Worm (Caenorhabditis elegans) whole organism, L1 larva: Measurements from ENCODE around the gene Y43C5A.2.
A peak's percentile ranks its signal among the peaks of the same experiment; 100 is the strongest.

Experiments used
- C04F5.9 ChIP-seq: sonication (generic microtip); optimal IDR thresholded peaks from 2 replicates; lab custom pipeline; 2016; ENCODE audit warnings: missing genetic modification characterization, missing compliant biosample characterization
- Y116A8C.19 ChIP-seq: sonication (generic microtip); optimal IDR thresholded peaks from 2 replicates; lab custom pipeline; 2016; ENCODE audit warnings: missing compliant biosample characterization, missing genetic modification characterization, borderline replicate concordance
- aha-1 ChIP-seq: fragments of 150-350 bp; optimal IDR thresholded peaks from 2 replicates; lab custom pipeline; 2014; ENCODE audit warnings: missing biosample characterization, missing genetic modification characterization
- aly-2 ChIP-seq: fragments of 150-350 bp; optimal IDR thresholded peaks from 2 replicates; lab custom pipeline; 2014; ENCODE audit warnings: missing biosample characterization, missing genetic modification characterization
- ceh-8 ChIP-seq: fragments of 200-800 bp; sonication (Bioruptor generic); optimal IDR thresholded peaks from 2 replicates; lab custom pipeline; 2018; ENCODE audit warnings: mild to moderate bottlenecking, missing genetic modification characterization, moderate library complexity, missing compliant biosample characterization
- ceh-90 ChIP-seq: sonication (generic microtip); optimal IDR thresholded peaks from 2 replicates; lab custom pipeline; 2016; ENCODE audit warnings: missing genetic modification characterization, missing compliant biosample characterization
- efl-1 ChIP-seq, 4 experiments: fragments of 150-350 bp; optimal IDR thresholded peaks in 3 of 4; peaks in 1 of 4; 1 replicate in 1 of 4; 2 replicates in 3 of 4; lab custom pipeline; 2014; ENCODE audit warnings: missing biosample characterization in 2 of 4, missing genetic modification characterization in 2 of 4, missing genetic modification reagents in 2 of 4
- efl-3 ChIP-seq: fragments of 200-800 bp; sonication (Bioruptor generic); optimal IDR thresholded peaks from 2 replicates; lab custom pipeline; 2018; ENCODE audit warnings: mild to moderate bottlenecking, missing genetic modification characterization, missing compliant biosample characterization
- egl-27 ChIP-seq, 2 experiments: fragments of 150-350 bp in 1 of 2; sonication (generic microtip); optimal IDR thresholded peaks; 3 replicates each; lab custom pipeline; 2017 to 2018; ENCODE audit warnings: missing biosample characterization in 2 of 2, missing genetic modification characterization in 2 of 2, missing genetic modification reagents in 2 of 2
- elt-2 ChIP-seq: sonication (generic microtip); optimal IDR thresholded peaks from 2 replicates; lab custom pipeline; 2016; ENCODE audit warnings: missing genetic modification characterization, mild to moderate bottlenecking, inconsistent platforms, missing compliant biosample characterization, missing genetic modification reagents
- fkh-8 ChIP-seq: sonication (generic microtip); optimal IDR thresholded peaks from 2 replicates; lab custom pipeline; 2016; ENCODE audit warnings: mild to moderate bottlenecking, missing genetic modification characterization, missing compliant biosample characterization
- fos-1 ChIP-seq: fragments of 150-350 bp; optimal IDR thresholded peaks from 2 replicates; lab custom pipeline; 2014; ENCODE audit warnings: missing biosample characterization, missing genetic modification characterization
- lin-14 ChIP-seq: fragments of 200-800 bp; sonication (Bioruptor generic); optimal IDR thresholded peaks from 2 replicates; lab custom pipeline; 2018; ENCODE audit warnings: mild to moderate bottlenecking, missing genetic modification characterization, moderate library complexity, missing compliant biosample characterization
- lin-15B ChIP-seq: fragments of 150-350 bp; sonication (generic microtip); optimal IDR thresholded peaks from 3 replicates; lab custom pipeline; 2014; ENCODE audit warnings: missing biosample characterization, missing genetic modification characterization
- lin-39 ChIP-seq: fragments of 150-350 bp; optimal IDR thresholded peaks from 2 replicates; lab custom pipeline; 2014; ENCODE audit warnings: missing biosample characterization, missing genetic modification reagents, missing genetic modification characterization
- mab-9 ChIP-seq: fragments of 200-800 bp; sonication (Bioruptor generic); IDR thresholded peaks from 2 replicates; pipeline ENCODE4 v1.3.6; 2022; ENCODE audit warnings: missing genetic modification reagents, missing genetic modification characterization, missing compliant biosample characterization
- nhr-19 ChIP-seq: fragments of 200-800 bp; sonication (Bioruptor generic); conservative IDR thresholded peaks from 2 replicates; pipeline ENCODE4 v1.3.6; 2022; ENCODE audit warnings: missing genetic modification characterization, missing compliant biosample characterization
- nhr-71 ChIP-seq: sonication (generic microtip); optimal IDR thresholded peaks from 2 replicates; lab custom pipeline; 2016; ENCODE audit warnings: mild to moderate bottlenecking, missing genetic modification characterization, moderate library complexity, missing compliant biosample characterization
- nhr-76 ChIP-seq: sonication (generic microtip); optimal IDR thresholded peaks from 2 replicates; lab custom pipeline; 2017; ENCODE audit warnings: missing biosample characterization, missing genetic modification characterization
- pag-3 ChIP-seq: sonication (generic microtip); optimal IDR thresholded peaks from 2 replicates; lab custom pipeline; 2017; ENCODE audit warnings: missing genetic modification characterization, mild to moderate bottlenecking, missing compliant biosample characterization, antibody characterized with exemption, borderline replicate concordance; ENCODE audit not compliant: insufficient read depth
- skn-1 ChIP-seq: fragments of 150-350 bp; optimal IDR thresholded peaks from 2 replicates; lab custom pipeline; 2014; ENCODE audit warnings: missing biosample characterization, missing genetic modification characterization
- snpc-4 ChIP-seq: fragments of 150-350 bp; optimal IDR thresholded peaks from 2 replicates; lab custom pipeline; 2014; ENCODE audit warnings: missing biosample characterization, missing genetic modification characterization
- tbx-2 ChIP-seq: sonication (generic microtip); optimal IDR thresholded peaks from 2 replicates; lab custom pipeline; 2016; ENCODE audit warnings: missing genetic modification characterization, missing compliant biosample characterization
- tlp-1 ChIP-seq: fragments of 150-350 bp; optimal IDR thresholded peaks from 2 replicates; lab custom pipeline; 2014; ENCODE audit warnings: missing biosample characterization, missing genetic modification characterization
- unc-30 ChIP-seq: sonication (generic microtip); optimal IDR thresholded peaks from 2 replicates; lab custom pipeline; 2017; ENCODE audit warnings: missing biosample characterization, missing genetic modification characterization
- unc-86 ChIP-seq: sonication (generic microtip); optimal IDR thresholded peaks from 2 replicates; lab custom pipeline; 2016; ENCODE audit warnings: missing genetic modification characterization, missing compliant biosample characterization
- unc-98 ChIP-seq: fragments of 200-800 bp; sonication (Bioruptor generic); IDR thresholded peaks from 2 replicates; pipeline ENCODE4 v1.3.6; 2022; ENCODE audit warnings: missing genetic modification characterization, missing compliant biosample characterization
- zag-1 ChIP-seq: fragments of 150-350 bp; optimal IDR thresholded peaks from 2 replicates; lab custom pipeline; 2014; ENCODE audit warnings: missing biosample characterization, missing genetic modification characterization
- zip-4 ChIP-seq: fragments of 200-800 bp; sonication (Bioruptor generic); optimal IDR thresholded peaks from 2 replicates; lab custom pipeline; 2018; ENCODE audit warnings: mild to moderate bottlenecking, missing genetic modification characterization, moderate library complexity, missing compliant biosample characterization
- ztf-4 ChIP-seq: fragments of 150-350 bp; optimal IDR thresholded peaks from 2 replicates; lab custom pipeline; 2014; ENCODE audit warnings: missing biosample characterization, missing genetic modification characterization

Y43C5A.2 gene

ce11 chrIV:10310329-10310728 is 40.6 kb downstream of the Y43C5A.2 start, which contains the start of gene R09E10.8:
Gene R09E10.8, minus strand, starts transcription at chrIV:10310429.
- TF ChIP-seq egl-27 (tag; optimal IDR thresholded peaks at IDR 0.05; lab: Kevin White, UChicago), result no peak
- TF ChIP-seq tbx-2 (tag; lab: Kevin White, UChicago), result no peak
- TF ChIP-seq aly-2 (tag; lab: Kevin White, UChicago), result no peak
- no peak for TF ChIP-seq fos-1 (tag; lab: Kevin White, UChicago)
- no peak for TF ChIP-seq aha-1 (tag; lab: Kevin White, UChicago)
- TF ChIP-seq skn-1 (tag; lab: Kevin White, UChicago), result no peak

DNA sequence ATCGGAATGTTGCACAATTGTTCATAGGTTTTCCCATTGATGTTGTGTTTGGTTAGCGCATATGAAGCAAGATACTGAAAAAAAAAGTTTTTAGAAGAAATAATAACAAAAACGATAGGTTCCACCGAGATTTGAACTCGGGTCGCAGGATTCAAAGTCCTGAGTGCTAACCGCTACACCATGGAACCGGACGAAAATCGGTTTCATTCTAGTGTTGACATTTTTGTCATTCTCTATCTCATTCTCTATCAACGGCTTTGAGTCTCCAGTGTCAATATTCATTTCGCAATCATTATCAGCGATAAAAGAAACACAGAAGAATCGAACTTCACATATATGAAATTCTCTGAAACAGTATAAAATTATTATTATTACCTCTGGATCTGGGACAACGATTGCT is 41.4 kb downstream of the Y43C5A.2 start:
- TF ChIP-seq lin-39 (tag; lab: Kevin White, UChicago) (no peak), efl-1 (optimal IDR thresholded peaks at IDR 0.05; lab: Kevin White, UChicago) (no peak), efl-1 (GFP tag; optimal IDR thresholded peaks at IDR 0.05 in 1 of 2; lab: Kevin White, UChicago) (peak in 1 of 2 experiments; percentile 67)

DNA sequence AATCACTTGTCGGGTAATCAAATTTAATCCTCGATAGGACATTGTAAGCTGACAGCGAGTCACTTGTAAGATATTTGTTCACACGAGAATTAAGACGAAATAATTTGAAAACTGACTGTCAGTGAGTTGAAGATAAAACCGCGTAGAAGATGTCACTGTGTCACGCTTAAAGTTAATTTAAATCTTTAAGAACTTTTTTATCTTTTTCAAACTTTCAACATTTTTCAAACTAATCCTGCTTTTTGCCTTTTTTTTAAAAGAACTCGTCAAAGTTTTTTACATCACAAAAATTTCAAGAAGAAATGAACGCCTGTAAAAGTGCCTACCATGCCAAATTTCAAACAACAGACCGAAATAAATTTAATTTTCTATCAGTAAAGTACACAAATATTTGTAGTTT is 43.9 kb downstream of the Y43C5A.2 start, which contains the start of gene acs-18:
Gene acs-18, minus strand, starts transcription at position 101 of the 400 bp plus-strand sequence.
- TF ChIP-seq elt-2 (tag; lab: Kevin White, UChicago) (no peak), Y116A8C.19 (tag; lab: Kevin White, UChicago) (no peak), snpc-4 (tag; lab: Kevin White, UChicago) (no peak), efl-3 (GFP tag; lab: Kevin White, UChicago) (no peak), ceh-90 (tag; lab: Kevin White, UChicago) (no peak), mab-9 (no peak), nhr-76 (tag; lab: Kevin White, UChicago) (no peak), tbx-2 (tag; lab: Kevin White, UChicago) (no peak), lin-14 (GFP tag; lab: Kevin White, UChicago) (no peak), zag-1 (tag; lab: Kevin White, UChicago) (no peak), nhr-19 (GFP tag; lab: Robert Waterston, UW) (no peak)

DNA sequence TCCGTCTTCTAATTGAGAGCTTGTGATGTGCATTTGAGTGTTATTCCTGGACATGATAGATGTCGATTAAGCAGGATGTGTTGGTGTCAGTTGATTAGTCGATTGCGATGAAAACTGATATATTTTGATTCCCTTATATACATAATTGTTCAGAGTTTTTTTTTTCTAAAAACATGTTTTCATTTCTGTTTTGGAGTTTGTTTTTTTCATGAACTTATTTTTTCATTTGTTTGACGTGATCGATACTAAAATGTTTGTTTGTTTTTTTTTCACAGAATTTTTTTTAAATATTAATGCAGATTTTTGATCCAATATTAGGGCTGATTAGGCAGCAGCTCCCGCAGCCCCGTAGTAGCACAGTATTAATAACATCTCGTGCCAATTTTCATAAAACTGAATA is 48.5 kb downstream of the Y43C5A.2 start, which contains the start of gene R09E10.2:
Gene R09E10.2, minus strand, starts transcription at position 101 of the 400 bp plus-strand sequence.
- TF ChIP-seq fkh-8 (tag; lab: Kevin White, UChicago) (no peak), mab-9 (no peak), lin-15B (tag; lab: Kevin White, UChicago) (no peak), unc-86 (tag; lab: Kevin White, UChicago) (no peak), lin-14 (GFP tag; lab: Kevin White, UChicago) (no peak), zip-4 (GFP tag; lab: Kevin White, UChicago) (no peak), unc-30 (tag; lab: Kevin White, UChicago) (no peak), unc-98 (GFP tag; lab: Robert Waterston, UW) (no peak), ztf-4 (no peak), nhr-71 (no peak), ceh-8 (GFP tag; lab: Kevin White, UChicago) (no peak), fos-1 (tag; lab: Kevin White, UChicago) (no peak), C04F5.9 (tag; lab: Kevin White, UChicago) (no peak), tlp-1 (tag; lab: Kevin White, UChicago) (no peak), pag-3 (tag; lab: Kevin White, UChicago) (no peak)
